Worm (Caenorhabditis elegans) whole organism, midembryonic: ENCODE data around the gene sec-24.2.

Source experiments
- T22C8.4 ChIP-seq: fragments of 200-800 bp; sonication (Bioruptor generic); IDR thresholded peaks from 2 replicates; pipeline ENCODE4 v1.3.6; 2022; ENCODE audit warnings: missing genetic modification characterization, missing compliant biosample characterization
- cog-1 ChIP-seq: sonication (generic microtip); optimal IDR thresholded peaks from 2 replicates; lab custom pipeline; 2016; ENCODE audit warnings: missing genetic modification characterization, missing compliant biosample characterization
- flt-1 ChIP-seq: fragments of 200-800 bp; sonication (Bioruptor generic); IDR thresholded peaks from 2 replicates; pipeline ENCODE4 v1.3.6; 2022; ENCODE audit warnings: missing genetic modification characterization, missing compliant biosample characterization
- klf-2 ChIP-seq: fragments of 200-800 bp; sonication (Bioruptor generic); conservative IDR thresholded peaks from 2 replicates; pipeline ENCODE4 v1.3.6; 2022; ENCODE audit warnings: missing genetic modification reagents, missing genetic modification characterization, missing compliant biosample characterization
- med-1 ChIP-seq: sonication (generic microtip); optimal IDR thresholded peaks from 2 replicates; lab custom pipeline; 2017; ENCODE audit warnings: missing genetic modification characterization, mild to moderate bottlenecking, missing compliant biosample characterization, antibody characterized with exemption, missing genetic modification reagents; ENCODE audit not compliant: insufficient read depth
- ref-1 ChIP-seq: fragments of 200-800 bp; sonication (Bioruptor generic); conservative IDR thresholded peaks from 2 replicates; pipeline ENCODE4 v1.3.6; 2022; ENCODE audit warnings: missing genetic modification reagents, missing genetic modification characterization, missing compliant biosample characterization
- tab-1 ChIP-seq: fragments of 200-800 bp; sonication (Bioruptor generic); IDR thresholded peaks from 2 replicates; pipeline ENCODE4 v1.3.6; 2022; ENCODE audit warnings: missing genetic modification characterization, missing compliant biosample characterization
- ztf-23 ChIP-seq: fragments of 200-800 bp; sonication (Bioruptor generic); IDR thresholded peaks from 2 replicates; pipeline ENCODE4 v1.3.6; 2022; ENCODE audit warnings: missing genetic modification reagents, missing genetic modification characterization, missing compliant biosample characterization
- ztf-29 ChIP-seq: fragments of 200-800 bp; sonication (Bioruptor generic); IDR thresholded peaks from 2 replicates; pipeline ENCODE4 v1.3.6; 2022; ENCODE audit warnings: missing genetic modification reagents, missing genetic modification characterization, missing compliant biosample characterization

sec-24.2 gene

ce11 chrIV:12360742-12361195, at the start of gene sec-24.2:
TSS of gene sec-24.2 (minus strand) at chrIV:12360792.
- TF ChIP-seq flt-1 (GFP tag; lab: Robert Waterston, UW) (no peak), klf-2 (no peak), ref-1 (no peak), T22C8.4 (no peak), tab-1 (no peak), cog-1 (tag; lab: Kevin White, UChicago) (no peak), ztf-23 (no peak), ztf-29 (no peak), med-1 (GFP tag; lab: Kevin White, UChicago) (no peak)

ce11 chrIV:12410167-12410566, 49.6 kb upstream of the sec-24.2 start, which contains the start of gene acl-13:
TSS of gene acl-13 (plus strand) at chrIV:12410467.
- TF ChIP-seq ref-1 (no peak), med-1 (GFP tag; lab: Kevin White, UChicago) (no peak), cog-1 (tag; lab: Kevin White, UChicago) (no peak), tab-1 (no peak), klf-2 (no peak)

- TF ChIP-seq ztf-23 (no peak), ref-1 (no peak), med-1 (GFP tag; lab: Kevin White, UChicago) (no peak), T22C8.4 (no peak), tab-1 (no peak), flt-1 (GFP tag; lab: Robert Waterston, UW) (no peak), klf-2 (no peak), cog-1 (tag; lab: Kevin White, UChicago) (no peak), ztf-29 (no peak)
Measured at ce11 chrIV:12408625-12409024, 48.0 kb upstream of the sec-24.2 start, which contains the start of gene dsb-1. TSS of gene dsb-1 (plus strand) at chrIV:12408925.

ce11 chrIV:12404137-12404536, 43.5 kb upstream of the sec-24.2 start, which contains the start of gene gex-3:
TSS of gene gex-3 (plus strand) at chrIV:12404431.
- no peak for TF ChIP-seq ztf-29
- peak; percentile 47 for TF ChIP-seq cog-1 (tag; lab: Kevin White, UChicago)

ce11 chrIV:12403440-12403839, 42.8 kb upstream of the sec-24.2 start:
- TF ChIP-seq ref-1 = no peak
- no peak for TF ChIP-seq klf-2
- no peak for TF ChIP-seq ztf-29
- no peak for TF ChIP-seq ztf-23
- TF ChIP-seq flt-1 (GFP tag; lab: Robert Waterston, UW) = no peak
- TF ChIP-seq T22C8.4 = no peak
- no peak for TF ChIP-seq med-1 (GFP tag; lab: Kevin White, UChicago)
- no peak for TF ChIP-seq tab-1
- TF ChIP-seq cog-1 (tag; lab: Kevin White, UChicago) = no peak

- TF ChIP-seq klf-2 (no peak), T22C8.4 (no peak), ztf-29 (no peak), ref-1 (no peak), cog-1 (tag; lab: Kevin White, UChicago) (no peak), flt-1 (GFP tag; lab: Robert Waterston, UW) (no peak), tab-1 (no peak), med-1 (GFP tag; lab: Kevin White, UChicago) (no peak), ztf-23 (no peak)
Measured at ce11 chrIV:12399983-12400382, 39.4 kb upstream of the sec-24.2 start.

ce11 chrIV:12398437-12398836, 37.8 kb upstream of the sec-24.2 start, which contains the start of gene acs-20:
TSS of gene acs-20 (minus strand) at chrIV:12398706.
- TF ChIP-seq ztf-23 = no peak
- no peak for TF ChIP-seq tab-1
- TF ChIP-seq ref-1 = no peak

- TF ChIP-seq cog-1 (tag; lab: Kevin White, UChicago) (no peak), T22C8.4 (no peak), med-1 (GFP tag; lab: Kevin White, UChicago) (no peak), klf-2 (no peak), ztf-23 (no peak), ref-1 (no peak), ztf-29 (no peak), tab-1 (no peak), flt-1 (GFP tag; lab: Robert Waterston, UW) (no peak)
Measured at ce11 chrIV:12396645-12397258, 36.2 kb upstream of the sec-24.2 start.

- no peak for TF ChIP-seq med-1 (GFP tag; lab: Kevin White, UChicago)
- peak; percentile 64; the same call in 1 of the 2 replicates for TF ChIP-seq klf-2
- no peak for TF ChIP-seq ref-1
- TF ChIP-seq tab-1 = 0 out of 2 replicates have a peak, but pooled peaks have one; percentile 43
- TF ChIP-seq T22C8.4 = no peak
- TF ChIP-seq flt-1 (GFP tag; lab: Robert Waterston, UW) = peak; percentile 87
- peak; percentile 60 for TF ChIP-seq cog-1 (tag; lab: Kevin White, UChicago)
- peak; percentile 83 for TF ChIP-seq ztf-23
- 0 out of 2 replicates have a peak, but pooled peaks have one; percentile 8 for TF ChIP-seq ztf-29
Measured at ce11 chrIV:12391003-12391637, 30.5 kb upstream of the sec-24.2 start, which contains the start of the genes rps-23 and dpm-3. TSS of gene rps-23 (minus strand) at chrIV:12391053. TSS of gene dpm-3 (plus strand) at chrIV:12391587.

ce11 chrIV:12389951-12390350, 29.4 kb upstream of the sec-24.2 start, which contains the start of gene spe-45:
TSS of gene spe-45 (minus strand) at chrIV:12390095.
- TF ChIP-seq T22C8.4 (no peak), ztf-23 (no peak), flt-1 (GFP tag; lab: Robert Waterston, UW) (no peak), med-1 (GFP tag; lab: Kevin White, UChicago) (no peak), klf-2 (no peak)

ce11 chrIV:12385061-12385460, 24.5 kb upstream of the sec-24.2 start, which contains the start of gene F28D1.6:
TSS of gene F28D1.6 (minus strand) at chrIV:12385161.
- TF ChIP-seq klf-2 (no peak), T22C8.4 (no peak), med-1 (GFP tag; lab: Kevin White, UChicago) (no peak), ztf-29 (no peak), cog-1 (tag; lab: Kevin White, UChicago) (no peak), tab-1 (no peak), ref-1 (no peak), flt-1 (GFP tag; lab: Robert Waterston, UW) (no peak), ztf-23 (no peak)
